Fruit fly (Drosophila melanogaster): Measurements from ENCODE around the gene CG10077.

Gene CG10077

dm6 chr3L:6978757-6979386 is 23.2 kb upstream of the CG10077 start (continued):
- no peak for TF ChIP-seq Oaz (GFP tag; IDR thresholded peaks at IDR 0.05)
- no peak for TF ChIP-seq CG5953 (GFP tag; IDR thresholded peaks at IDR 0.05)
- no peak for TF ChIP-seq dmrt11E (tag; optimal IDR thresholded peaks at IDR 0.05)
- no peak for TF ChIP-seq mld (GFP tag; IDR thresholded peaks at IDR 0.05; ENCODE audit: partially characterized antibody)
- TF ChIP-seq emc (GFP tag; optimal IDR thresholded peaks at IDR 0.05) = no peak
- no peak for TF ChIP-seq al (GFP tag; IDR thresholded peaks at IDR 0.05)
- TF ChIP-seq CG16815 (GFP tag; optimal IDR thresholded peaks at IDR 0.05) = no peak
- no peak for TF ChIP-seq CG4360 (GFP tag; IDR thresholded peaks at IDR 0.05)
- no peak for TF ChIP-seq Hr51 (GFP tag; optimal IDR thresholded peaks at IDR 0.05)
- no peak for TF ChIP-seq bbx (GFP tag; IDR thresholded peaks at IDR 0.05; ENCODE audit: partially characterized antibody)
- no peak for TF ChIP-seq Sry-δ (GFP tag; optimal IDR thresholded peaks at IDR 0.05)

DNA sequence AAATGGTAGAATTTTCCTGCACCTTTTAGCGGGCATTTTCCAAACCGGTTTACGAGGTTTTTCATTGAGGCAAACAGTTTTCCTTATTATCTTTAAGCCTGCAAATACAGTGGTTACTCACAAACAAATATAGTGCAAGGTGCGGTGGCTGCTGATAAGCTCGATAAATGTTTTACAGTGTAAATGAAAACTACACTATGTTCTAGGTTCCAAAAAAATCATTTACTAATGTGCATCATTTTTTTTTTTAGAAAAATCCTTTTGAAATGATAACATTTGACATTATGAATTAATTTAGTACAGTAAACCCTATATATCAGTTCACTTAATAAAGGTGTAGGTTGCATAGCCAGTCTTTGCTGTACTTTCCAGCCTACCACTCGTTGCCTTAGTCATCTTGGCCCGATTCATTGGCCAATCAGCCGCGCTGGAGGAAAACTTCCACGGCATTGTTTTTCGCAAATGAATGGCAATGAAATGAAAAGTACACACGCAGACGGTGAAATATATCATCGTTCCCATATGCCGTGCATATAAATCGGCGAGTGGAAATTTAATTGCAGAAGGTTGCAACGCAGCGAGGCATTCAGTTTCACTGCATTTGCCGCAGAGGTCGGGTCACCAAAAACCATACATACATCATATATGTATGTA is 22.5 kb upstream of the CG10077 start:
- peak in 1 of 2 experiments; percentile 12 for TF ChIP-seq Hr78 (GFP tag; optimal IDR thresholded peaks at IDR 0.05)
- no peak for TF ChIP-seq CG17359 (tag; optimal IDR thresholded peaks at IDR 0.05)
- no peak for TF ChIP-seq CTCF (GFP tag; optimal IDR thresholded peaks at IDR 0.05)
- TF ChIP-seq CG32772 (GFP tag; IDR thresholded peaks at IDR 0.05) = no peak
- no peak for TF ChIP-seq E2f2 (GFP tag; IDR thresholded peaks at IDR 0.05)
- no peak for TF ChIP-seq inv (GFP tag; IDR thresholded peaks at IDR 0.05; ENCODE audit: partially characterized antibody)
- TF ChIP-seq al (GFP tag; IDR thresholded peaks at IDR 0.05) = no peak
- TF ChIP-seq gro (GFP tag; optimal IDR thresholded peaks at IDR 0.05) = no peak
- no peak for TF ChIP-seq CG2120 (GFP tag; optimal IDR thresholded peaks at IDR 0.05)
- TF ChIP-seq rib (GFP tag; IDR thresholded peaks at IDR 0.05) = no peak
- TF ChIP-seq dati (GFP tag; IDR thresholded peaks at IDR 0.05) = no peak
- peak; percentile 12 for TF ChIP-seq mam (GFP tag; optimal IDR thresholded peaks at IDR 0.05)
- TF ChIP-seq CG6689 (GFP tag; IDR thresholded peaks at IDR 0.05) = peak; percentile 27; the same call in 1 of the 2 replicates
- TF ChIP-seq Drgx (GFP tag; IDR thresholded peaks at IDR 0.05) = peak; percentile 68
- peak; percentile 41; the same call in 1 of the 2 replicates for TF ChIP-seq CG14667 (GFP tag; IDR thresholded peaks at IDR 0.05)
- no peak for TF ChIP-seq CG16813 (GFP tag; IDR thresholded peaks at IDR 0.05; ENCODE audit: partially characterized antibody)
- TF ChIP-seq Nf-YB (GFP tag; optimal IDR thresholded peaks at IDR 0.05) = no peak
- TF ChIP-seq CG17912 (GFP tag; optimal IDR thresholded peaks at IDR 0.05) = no peak
- TF ChIP-seq CG18262 (tag; optimal IDR thresholded peaks at IDR 0.05) = no peak
- TF ChIP-seq CG15514 (GFP tag; optimal IDR thresholded peaks at IDR 0.05) = no peak
- no peak for TF ChIP-seq Bgb (GFP tag; IDR thresholded peaks at IDR 0.05; ENCODE audit: partially characterized antibody)
- TF ChIP-seq CG10543 (GFP tag; optimal IDR thresholded peaks at IDR 0.05) = no peak
- no peak for TF ChIP-seq CG6175 (GFP tag; IDR thresholded peaks at IDR 0.05)
- TF ChIP-seq klu (GFP tag; IDR thresholded peaks at IDR 0.05) = no peak
- TF ChIP-seq CG11456 (GFP tag; IDR thresholded peaks at IDR 0.05) = no peak
- no peak for TF ChIP-seq exex (tag; optimal IDR thresholded peaks at IDR 0.05)
- no peak for TF ChIP-seq CG42726 (GFP tag; IDR thresholded peaks at IDR 0.05; ENCODE audit: partially characterized antibody)
- TF ChIP-seq jumu (GFP tag; optimal IDR thresholded peaks at IDR 0.05) = peak; percentile 23
- TF ChIP-seq ac (GFP tag; optimal IDR thresholded peaks at IDR 0.05) = no peak
- TF ChIP-seq p53 (GFP tag; optimal IDR thresholded peaks at IDR 0.05) = no peak
- no peak for TF ChIP-seq CG6791 (GFP tag; IDR thresholded peaks at IDR 0.05; ENCODE audit: partially characterized antibody)
- no peak for TF ChIP-seq cato (GFP tag; optimal IDR thresholded peaks at IDR 0.05; ENCODE audit: borderline replicate concordance)
- TF ChIP-seq CG3065 (GFP tag; optimal IDR thresholded peaks at IDR 0.05) = no peak
- peak in 1 of 2 experiments; percentile 20 for TF ChIP-seq Hr51 (GFP tag; optimal IDR thresholded peaks at IDR 0.05)
- no peak for TF ChIP-seq CG1603 (tag; optimal IDR thresholded peaks at IDR 0.05)
- no peak for TF ChIP-seq pita (GFP tag; optimal IDR thresholded peaks at IDR 0.05)
- TF ChIP-seq hth (optimal IDR thresholded peaks at IDR 0.05) = no peak
- TF ChIP-seq HHEX (GFP tag; optimal IDR thresholded peaks at IDR 0.05) = no peak
- TF ChIP-seq CG3281 (GFP tag; optimal IDR thresholded peaks at IDR 0.05) = no peak

Data from whole organism, embryonic.